Fruit fly (Drosophila melanogaster): ENCODE measurements around the gene CG31668.

The CG31668 gene

dm6 chr2L:2221649-2222150 lies 15.7 kb upstream of the CG31668 start:
- TF ChIP-seq OdsH (GFP tag; optimal IDR thresholded peaks at IDR 0.05) (peak; percentile 99), GATAd (GFP tag; optimal IDR thresholded peaks at IDR 0.05) (peak; percentile 96), Dfd (GFP tag; optimal IDR thresholded peaks at IDR 0.05) (no peak), HLH106 (tag; optimal IDR thresholded peaks at IDR 0.05) (peak; percentile 97), psq (GFP tag; optimal IDR thresholded peaks at IDR 0.05) (peak; percentile 98), Hnf4 (GFP tag; optimal IDR thresholded peaks at IDR 0.05) (peak; percentile 99), h (GFP tag; optimal IDR thresholded peaks at IDR 0.05) (peak; percentile 99), Sp1 (GFP tag; optimal IDR thresholded peaks at IDR 0.05) (peak; percentile 99), usp (GFP tag; optimal IDR thresholded peaks at IDR 0.05) (no peak), Vsx2 (GFP tag; optimal IDR thresholded peaks at IDR 0.05; ENCODE audit: partially characterized antibody) (no peak), jim (GFP tag; optimal IDR thresholded peaks at IDR 0.05) (peak; percentile 83), lola (GFP tag; optimal IDR thresholded peaks at IDR 0.05) (no peak), Rel (GFP tag; optimal IDR thresholded peaks at IDR 0.05) (peak; percentile 87), Rel (tag; optimal IDR thresholded peaks at IDR 0.05) (peak; percentile 88), N (GFP tag; optimal IDR thresholded peaks at IDR 0.05) (no peak), tai (GFP tag; optimal IDR thresholded peaks at IDR 0.05) (peak; percentile 97), br (GFP tag; optimal IDR thresholded peaks at IDR 0.05) (peak; percentile 99), sv (GFP tag; optimal IDR thresholded peaks at IDR 0.05) (peak; percentile 89), pan (optimal IDR thresholded peaks at IDR 0.05) (no peak), Jra (GFP tag; optimal IDR thresholded peaks at IDR 0.05) (peak; percentile 98), CrebA (GFP tag; optimal IDR thresholded peaks at IDR 0.05; ENCODE audit: borderline replicate concordance) (no peak), Myc (optimal IDR thresholded peaks at IDR 0.05) (no peak), CG32264 (GFP tag; optimal IDR thresholded peaks at IDR 0.05) (peak; percentile 95), Hr83 (GFP tag; optimal IDR thresholded peaks at IDR 0.05; ENCODE audit: poor library complexity, severe bottlenecking) (peak; percentile 100), woc (GFP tag; optimal IDR thresholded peaks at IDR 0.05) (peak; percentile 93), Dif (GFP tag; optimal IDR thresholded peaks at IDR 0.05; ENCODE audit: partially characterized antibody) (peak; percentile 78), dsf (GFP tag; optimal IDR thresholded peaks at IDR 0.05; ENCODE audit: borderline replicate concordance) (peak; percentile 93), dl (GFP tag; optimal IDR thresholded peaks at IDR 0.05; ENCODE audit: insufficient read depth in 1 of 2, partially characterized antibody in 2 of 2) (peak; percentile 54 to 79), fru (GFP tag; optimal IDR thresholded peaks at IDR 0.05) (peak; percentile 98), foxo (GFP tag; optimal IDR thresholded peaks at IDR 0.05) (peak; percentile 85 to 98), ey (GFP tag; optimal IDR thresholded peaks at IDR 0.05) (peak; percentile 98), Mio (GFP tag; optimal IDR thresholded peaks at IDR 0.05) (peak; percentile 86), Abd-B (GFP tag; optimal IDR thresholded peaks at IDR 0.05) (no peak), brk (GFP tag; optimal IDR thresholded peaks at IDR 0.05) (peak; percentile 98), rgr (GFP tag; optimal IDR thresholded peaks at IDR 0.05) (peak; percentile 99), CG9705 (GFP tag; optimal IDR thresholded peaks at IDR 0.05) (peak; percentile 89), dmrt93B (GFP tag; optimal IDR thresholded peaks at IDR 0.05) (peak; percentile 89), Hr78 (GFP tag; optimal IDR thresholded peaks at IDR 0.05) (no peak), sage (GFP tag; optimal IDR thresholded peaks at IDR 0.05) (peak; percentile 96)

DNA sequence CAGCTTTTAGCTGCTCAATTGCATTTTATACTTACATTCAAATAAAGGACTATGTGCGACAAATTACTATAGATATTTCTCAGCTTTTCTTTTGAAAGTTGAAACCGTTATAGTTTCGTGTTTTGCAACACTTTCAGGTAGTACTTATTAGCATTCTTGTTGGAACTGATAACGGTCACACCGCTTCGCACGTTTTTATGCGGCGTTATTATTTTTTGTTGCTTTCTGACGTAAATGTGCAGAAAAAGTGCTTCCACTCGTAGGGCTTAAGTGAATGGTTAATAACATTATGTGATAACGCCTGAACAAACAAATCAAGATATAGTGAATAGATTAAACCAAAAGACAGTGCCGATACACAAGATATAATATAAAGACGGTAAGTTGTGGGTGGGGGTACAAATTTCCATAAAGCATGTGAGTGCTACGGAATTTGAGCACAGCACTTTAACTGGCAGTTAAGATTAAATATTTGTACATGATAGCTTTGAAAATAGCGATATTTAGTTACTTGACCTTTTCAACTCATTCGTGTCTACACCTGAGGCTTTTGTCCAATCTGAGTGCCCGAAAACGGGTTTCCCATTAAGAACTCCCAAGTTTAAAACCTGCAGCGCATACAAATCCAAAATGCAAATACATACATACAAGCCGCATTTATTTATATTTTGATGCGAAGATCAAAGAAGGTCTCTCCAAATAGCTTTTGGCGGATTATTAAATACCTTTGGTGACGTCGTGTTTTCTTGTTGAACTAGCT lies 14.8 kb upstream of the CG31668 start, which contains the start of gene papi:
Gene papi, plus strand, starts transcription at position 176 of the 760 bp plus-strand sequence.
- TF ChIP-seq Rel (GFP tag; optimal IDR thresholded peaks at IDR 0.05): no peak
- TF ChIP-seq Rel (tag; optimal IDR thresholded peaks at IDR 0.05): peak; percentile 68
- TF ChIP-seq rgr (GFP tag; optimal IDR thresholded peaks at IDR 0.05): peak; percentile 66
- no peak for TF ChIP-seq Sp1 (GFP tag; optimal IDR thresholded peaks at IDR 0.05)

All from whole organism, wandering third instar larva.